Worm (Caenorhabditis elegans) whole organism, L4/young adult: ENCODE results near the gene T21C9.13.

Experiments
- W03F9.2 ChIP-seq: fragments of 150-350 bp; optimal IDR thresholded peaks from 2 replicates; lab custom pipeline; 2014; ENCODE audit warnings: missing biosample characterization, missing genetic modification characterization
- him-1 ChIP-seq: sonication (generic microtip); optimal IDR thresholded peaks from 2 replicates; lab custom pipeline; 2016; ENCODE audit warnings: missing genotype, missing genetic modification reagents, missing genetic modification characterization, missing compliant biosample characterization

ce11 chrV:10564830-10565365 lies 32.2 kb upstream of the T21C9.13 start, which contains the start of gene cat-4:
- no peak for TF ChIP-seq him-1 (tag; lab: Kevin White, UChicago)
- no peak for TF ChIP-seq W03F9.2 (tag; lab: Kevin White, UChicago)
